Worm (Caenorhabditis elegans) whole organism, L4/young adult: Measurements from ENCODE around the gene C08F11.3.
"Not testable (repeated sequence)": the region's sequence is repeated elsewhere in the genome, so short reads cannot be mapped to it uniquely, and the experiment has no call there.

Experiments used
- W03F9.2 ChIP-seq: fragments of 150-350 bp; optimal IDR thresholded peaks from 2 replicates; lab custom pipeline; 2014; ENCODE audit warnings: missing biosample characterization, missing genetic modification characterization
- dao-5 ChIP-seq: sonication (generic microtip); optimal IDR thresholded peaks from 2 replicates; lab custom pipeline; 2016; ENCODE audit warnings: missing genotype, missing genetic modification characterization, moderate library complexity, missing compliant biosample characterization
- him-1 ChIP-seq: sonication (generic microtip); optimal IDR thresholded peaks from 2 replicates; lab custom pipeline; 2016; ENCODE audit warnings: missing genotype, missing genetic modification reagents, missing genetic modification characterization, missing compliant biosample characterization

The C08F11.3 gene

ce11 chrIV:13659449-13659848, 40.1 kb downstream of the C08F11.3 start, which contains the start of gene Y45F10C.1:
Gene Y45F10C.1 (minus strand): TSS chrIV:13659549.
- not testable (repeated sequence) for TF ChIP-seq him-1 (tag; lab: Kevin White, UChicago); dao-5; W03F9.2 (tag; lab: Kevin White, UChicago)

ce11 chrIV:13662570-13662969, 43.3 kb downstream of the C08F11.3 start, which contains the start of gene Y45F10C.2:
Gene Y45F10C.2 (minus strand): TSS chrIV:13662670.
- not testable (repeated sequence) for TF ChIP-seq W03F9.2 (tag; lab: Kevin White, UChicago); dao-5; him-1 (tag; lab: Kevin White, UChicago)

- TF ChIP-seq dao-5 (no peak), him-1 (tag; lab: Kevin White, UChicago) (no peak), W03F9.2 (tag; lab: Kevin White, UChicago) (no peak)
These were observed 44.8 kb downstream of the C08F11.3 start, which contains the start of gene Y45F10C.4 for ce11 chrIV:13664090-13664489. Gene Y45F10C.4 (minus strand): TSS chrIV:13664190.

ce11 chrIV:13665073-13665472, 45.8 kb downstream of the C08F11.3 start:
- TF ChIP-seq him-1 (tag; lab: Kevin White, UChicago), result no peak
- TF ChIP-seq dao-5, result no peak
- no peak for TF ChIP-seq W03F9.2 (tag; lab: Kevin White, UChicago)

- TF ChIP-seq him-1 (tag; lab: Kevin White, UChicago) (no peak), W03F9.2 (tag; lab: Kevin White, UChicago) (no peak), dao-5 (no peak)
These were observed 47.6 kb downstream of the C08F11.3 start, which contains the start of gene fbxa-215 for ce11 chrIV:13666849-13667430. Gene fbxa-215 (minus strand): TSS chrIV:13666909.
